Worm (Caenorhabditis elegans) whole organism, mixed stage, embryonic: ENCODE measurements around the gene Y53C12A.8.
"Not testable (repeated sequence)": the region's sequence is repeated elsewhere in the genome, so short reads cannot be mapped to it uniquely, and the experiment has no call there.

Experiments
- M03D4.4 ChIP-seq: sonication (generic microtip); optimal IDR thresholded peaks from 2 replicates; lab custom pipeline; 2017; ENCODE audit warnings: mild to moderate bottlenecking, missing genetic modification characterization, missing compliant biosample characterization
- bed-3 ChIP-seq: fragments of 200-800 bp; sonication (Bioruptor generic); optimal IDR thresholded peaks from 3 replicates; lab custom pipeline; 2018; ENCODE audit warnings: mild to moderate bottlenecking, missing genetic modification characterization, moderate library complexity, missing compliant biosample characterization
- blmp-1 ChIP-seq: fragments of 150-350 bp; optimal IDR thresholded peaks from 2 replicates; lab custom pipeline; 2014; ENCODE audit warnings: missing biosample characterization, missing genetic modification characterization
- ceh-39 ChIP-seq: fragments of 150-350 bp; optimal IDR thresholded peaks from 2 replicates; lab custom pipeline; 2014; ENCODE audit warnings: missing biosample characterization, missing genetic modification characterization
- ceh-43 ChIP-seq: fragments of 200-800 bp; sonication (Bioruptor generic); optimal IDR thresholded peaks from 2 replicates; lab custom pipeline; 2018; ENCODE audit warnings: mild to moderate bottlenecking, missing genetic modification characterization, moderate library complexity, missing compliant biosample characterization
- ceh-83 ChIP-seq: fragments of 200-800 bp; sonication (Bioruptor generic); optimal IDR thresholded peaks from 2 replicates; lab custom pipeline; 2018; ENCODE audit warnings: mild to moderate bottlenecking, missing genetic modification characterization, missing compliant biosample characterization
- ces-1 ChIP-seq: fragments of 150-350 bp; optimal IDR thresholded peaks from 2 replicates; lab custom pipeline; 2014; ENCODE audit warnings: missing biosample characterization, missing genetic modification reagents, missing genetic modification characterization
- cnd-1 ChIP-seq: fragments of 200-800 bp; sonication (Bioruptor generic); optimal IDR thresholded peaks from 2 replicates; lab custom pipeline; 2018; ENCODE audit warnings: mild to moderate bottlenecking, missing genetic modification characterization, missing compliant biosample characterization
- elt-1 ChIP-seq: sonication (generic microtip); optimal IDR thresholded peaks from 2 replicates; lab custom pipeline; 2017; ENCODE audit warnings: missing genetic modification characterization, mild to moderate bottlenecking, missing compliant biosample characterization, antibody characterized with exemption, moderate library complexity, borderline replicate concordance; ENCODE audit not compliant: insufficient read depth
- flh-1 ChIP-seq: fragments of 200-800 bp; sonication (Bioruptor generic); optimal IDR thresholded peaks from 2 replicates; lab custom pipeline; 2018; ENCODE audit warnings: mild to moderate bottlenecking, missing genetic modification characterization, moderate library complexity, missing compliant biosample characterization
- ham-2 ChIP-seq: fragments of 200-800 bp; sonication (Bioruptor generic); optimal IDR thresholded peaks from 2 replicates; lab custom pipeline; 2018; ENCODE audit warnings: mild to moderate bottlenecking, missing genetic modification characterization, missing compliant biosample characterization
- hlh-1 ChIP-seq: fragments of 150-350 bp; optimal IDR thresholded peaks from 2 replicates; lab custom pipeline; 2014; ENCODE audit warnings: missing biosample characterization, missing genetic modification reagents, missing genetic modification characterization
- lin-13 ChIP-seq: fragments of 150-350 bp; optimal IDR thresholded peaks from 2 replicates; lab custom pipeline; 2014; ENCODE audit warnings: missing biosample characterization, missing genetic modification characterization
- lin-32 ChIP-seq: fragments of 200-800 bp; sonication (Bioruptor generic); optimal IDR thresholded peaks from 2 replicates; lab custom pipeline; 2018; ENCODE audit warnings: mild to moderate bottlenecking, missing genetic modification characterization, missing compliant biosample characterization
- lsy-2 ChIP-seq: fragments of 150-350 bp; optimal IDR thresholded peaks from 2 replicates; lab custom pipeline; 2014; ENCODE audit warnings: missing biosample characterization, missing genetic modification characterization
- mab-5 ChIP-seq: fragments of 150-350 bp; optimal IDR thresholded peaks from 2 replicates; lab custom pipeline; 2014; ENCODE audit warnings: missing biosample characterization, missing genetic modification characterization
- mep-1 ChIP-seq: fragments of 150-350 bp; optimal IDR thresholded peaks from 2 replicates; lab custom pipeline; 2017; ENCODE audit warnings: missing biosample characterization, missing genetic modification reagents, missing genetic modification characterization, inconsistent platforms
- mls-2 ChIP-seq: sonication (generic microtip); optimal IDR thresholded peaks from 2 replicates; lab custom pipeline; 2016; ENCODE audit warnings: mild to moderate bottlenecking, missing genetic modification characterization, moderate library complexity, missing compliant biosample characterization
- nhr-12 ChIP-seq: fragments of 150-350 bp; optimal IDR thresholded peaks from 2 replicates; lab custom pipeline; 2014; ENCODE audit warnings: missing biosample characterization, missing genetic modification characterization
- nhr-2 ChIP-seq: fragments of 150-350 bp; optimal IDR thresholded peaks from 2 replicates; lab custom pipeline; 2014; ENCODE audit warnings: missing biosample characterization, missing genetic modification characterization
- nhr-237 ChIP-seq: fragments of 150-350 bp; optimal IDR thresholded peaks from 2 replicates; lab custom pipeline; 2014; ENCODE audit warnings: missing biosample characterization, missing genetic modification characterization
- nhr-28 ChIP-seq: fragments of 150-350 bp; optimal IDR thresholded peaks from 2 replicates; lab custom pipeline; 2014; ENCODE audit warnings: missing biosample characterization, missing genetic modification characterization
- nhr-76 ChIP-seq: sonication (generic microtip); optimal IDR thresholded peaks from 2 replicates; lab custom pipeline; 2017; ENCODE audit warnings: missing biosample characterization, missing genetic modification characterization
- pha-4 ChIP-seq: fragments of 150-350 bp; optimal IDR thresholded peaks from 2 replicates; lab custom pipeline; 2018; ENCODE audit warnings: missing biosample characterization, missing genetic modification reagents, missing genetic modification characterization
- sptf-1 ChIP-seq: sonication (generic microtip); optimal IDR thresholded peaks from 2 replicates; lab custom pipeline; 2017; ENCODE audit warnings: mild to moderate bottlenecking, missing genetic modification characterization, moderate library complexity, missing compliant biosample characterization
- tbx-8 ChIP-seq: fragments of 200-800 bp; sonication (Bioruptor generic); optimal IDR thresholded peaks from 2 replicates; lab custom pipeline; 2018; ENCODE audit warnings: mild to moderate bottlenecking, missing genetic modification characterization, moderate library complexity, missing compliant biosample characterization
- unc-120 ChIP-seq: sonication (generic microtip); optimal IDR thresholded peaks from 2 replicates; lab custom pipeline; 2017; ENCODE audit warnings: missing genetic modification characterization, missing compliant biosample characterization; ENCODE audit not compliant: poor library complexity, severe bottlenecking
- unc-62 ChIP-seq: fragments of 150-350 bp; optimal IDR thresholded peaks from 2 replicates; lab custom pipeline; 2014; ENCODE audit warnings: missing biosample characterization, missing genetic modification reagents, missing genetic modification characterization
- zip-8 ChIP-seq: fragments of 150-350 bp; optimal IDR thresholded peaks from 2 replicates; lab custom pipeline; 2014; ENCODE audit warnings: missing biosample characterization, missing genetic modification characterization
- ztf-11 ChIP-seq: fragments of 150-350 bp; optimal IDR thresholded peaks from 2 replicates; lab custom pipeline; 2014; ENCODE audit warnings: missing biosample characterization, missing genetic modification characterization

The Y53C12A.8 gene

ce11 chrII:9741400-9741799 is 41.1 kb upstream of the Y53C12A.8 start:
- TF ChIP-seq flh-1, result no peak
- no peak for TF ChIP-seq nhr-28 (tag; lab: Kevin White, UChicago)
- TF ChIP-seq ceh-43, result no peak
- no peak for TF ChIP-seq M03D4.4 (tag; lab: Kevin White, UChicago)
- TF ChIP-seq unc-120 (tag; lab: Kevin White, UChicago), result no peak
- no peak for TF ChIP-seq lin-13 (tag; lab: Kevin White, UChicago)
- no peak for TF ChIP-seq tbx-8 (GFP tag; lab: Kevin White, UChicago)
- no peak for TF ChIP-seq hlh-1 (tag; lab: Kevin White, UChicago)
- TF ChIP-seq ces-1, result no peak
- no peak for TF ChIP-seq lsy-2 (tag; lab: Kevin White, UChicago)
- TF ChIP-seq sptf-1 (tag; lab: Kevin White, UChicago), result no peak
- TF ChIP-seq bed-3 (GFP tag; lab: Kevin White, UChicago), result no peak
- no peak for TF ChIP-seq unc-62
- TF ChIP-seq mep-1 (tag; lab: Kevin White, UChicago), result no peak
- no peak for TF ChIP-seq ceh-83 (GFP tag; lab: Kevin White, UChicago)
- no peak for TF ChIP-seq nhr-76 (tag; lab: Kevin White, UChicago)
- no peak for TF ChIP-seq nhr-237 (tag; lab: Kevin White, UChicago)
- no peak for TF ChIP-seq lin-32 (GFP tag; lab: Kevin White, UChicago)
- TF ChIP-seq nhr-12 (tag; lab: Kevin White, UChicago), result no peak
- TF ChIP-seq blmp-1 (tag; lab: Kevin White, UChicago), result no peak

DNA sequence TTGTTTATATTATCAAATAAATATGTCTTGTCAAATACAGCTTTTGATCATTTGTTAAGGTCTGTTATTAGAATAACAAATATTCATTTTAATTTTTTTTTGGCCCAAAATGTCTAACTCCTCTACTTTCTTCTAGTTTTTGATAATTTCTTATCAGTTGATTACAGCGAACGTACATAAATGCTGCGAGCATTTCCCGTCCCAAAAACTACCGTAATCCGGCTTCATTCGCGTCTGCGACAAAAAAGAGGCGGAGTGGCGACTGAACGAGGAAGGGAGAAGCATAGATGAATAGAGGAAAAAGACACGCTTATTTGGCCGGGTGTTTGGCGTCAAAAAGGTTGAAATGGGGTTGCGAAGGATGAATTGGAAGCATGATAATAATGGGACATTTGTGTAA is 40.3 kb upstream of the Y53C12A.8 start:
- TF ChIP-seq ceh-39 (tag; lab: Kevin White, UChicago) (no peak), nhr-237 (tag; lab: Kevin White, UChicago) (no peak), hlh-1 (tag; lab: Kevin White, UChicago) (no peak), M03D4.4 (tag; lab: Kevin White, UChicago) (no peak), mls-2 (no peak), ham-2 (GFP tag; lab: Kevin White, UChicago) (no peak), cnd-1 (tag; lab: Kevin White, UChicago) (no peak), flh-1 (no peak), ceh-43 (no peak), lin-32 (GFP tag; lab: Kevin White, UChicago) (no peak), pha-4 (no peak), elt-1 (no peak), ztf-11 (tag; lab: Kevin White, UChicago) (no peak), zip-8 (tag; lab: Kevin White, UChicago) (no peak), bed-3 (GFP tag; lab: Kevin White, UChicago) (no peak), blmp-1 (tag; lab: Kevin White, UChicago) (no peak), sptf-1 (tag; lab: Kevin White, UChicago) (no peak)

DNA sequence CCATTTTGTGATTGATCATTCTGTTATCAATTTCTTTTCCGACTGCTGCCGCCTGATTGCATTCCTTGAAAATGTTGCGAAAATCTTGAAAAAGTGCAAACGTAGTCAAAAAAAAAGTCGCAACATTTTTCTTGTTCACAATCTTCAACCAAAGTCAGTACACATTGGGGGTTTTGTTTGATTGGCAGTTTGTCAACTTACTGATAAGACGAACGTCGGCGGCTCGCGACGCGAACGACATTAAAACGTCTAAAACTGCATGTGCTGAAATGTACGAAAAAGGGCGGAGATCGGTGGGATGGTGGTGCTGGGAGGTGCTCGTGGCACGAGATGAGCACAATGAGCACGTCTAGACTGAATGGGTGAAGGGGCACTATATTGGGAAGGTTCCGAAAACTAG is 38.6 kb upstream of the Y53C12A.8 start:
- TF ChIP-seq mab-5 (no peak), tbx-8 (GFP tag; lab: Kevin White, UChicago) (no peak), cnd-1 (tag; lab: Kevin White, UChicago) (no peak), pha-4 (no peak), ceh-43 (no peak), elt-1 (no peak), ceh-39 (tag; lab: Kevin White, UChicago) (no peak), nhr-2 (tag; lab: Kevin White, UChicago) (no peak)

DNA sequence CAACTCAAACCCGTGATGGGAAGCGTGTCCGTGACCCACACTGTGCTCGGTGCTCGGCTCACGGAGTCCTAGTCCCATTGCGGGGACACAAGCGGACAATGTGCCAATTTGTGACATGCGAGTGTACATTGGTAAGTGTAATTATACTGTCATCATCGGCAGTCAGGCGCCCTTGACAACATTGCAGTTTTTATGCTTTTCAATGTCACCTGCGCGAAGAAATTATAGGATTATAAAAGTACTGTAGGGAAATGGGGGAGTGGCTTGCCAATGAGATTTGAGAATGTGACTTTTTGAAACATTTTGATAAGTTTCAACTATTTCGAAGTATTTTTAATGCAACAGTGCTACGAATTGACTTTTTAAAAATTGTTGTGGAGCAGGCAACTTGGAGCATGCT is 35.5 kb upstream of the Y53C12A.8 start:
- peak; percentile 41 for TF ChIP-seq lsy-2 (tag; lab: Kevin White, UChicago)
- TF ChIP-seq M03D4.4 (tag; lab: Kevin White, UChicago), result no peak
- no peak for TF ChIP-seq ham-2 (GFP tag; lab: Kevin White, UChicago)
- no peak for TF ChIP-seq blmp-1 (tag; lab: Kevin White, UChicago)
- peak; percentile 5 for TF ChIP-seq ceh-83 (GFP tag; lab: Kevin White, UChicago)

DNA sequence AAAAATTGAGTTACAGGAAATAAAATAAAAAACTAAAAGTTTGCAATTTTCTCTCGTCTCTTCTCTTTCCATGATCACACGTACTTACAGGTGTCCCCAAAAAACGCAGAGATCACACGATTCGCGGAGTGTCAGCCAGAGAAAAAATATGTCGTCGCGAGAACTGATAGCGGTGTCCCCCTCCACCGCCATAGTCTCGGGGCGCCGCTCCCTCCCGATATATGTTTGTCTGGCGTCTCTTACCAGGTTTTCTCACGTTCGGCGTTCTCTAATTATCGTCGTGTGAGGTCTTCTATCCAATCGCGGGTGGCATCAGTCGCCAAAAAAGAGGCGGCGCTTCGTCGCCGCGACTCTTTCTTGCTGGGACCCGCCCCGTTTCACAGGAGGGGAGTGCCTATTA is 31.5 kb upstream of the Y53C12A.8 start, which contains the start of gene mab-3:
Gene mab-3 (plus strand): TSS at position 328 of the 400 bp plus-strand sequence.
- not testable (repeated sequence) for TF ChIP-seq unc-62; tbx-8 (GFP tag; lab: Kevin White, UChicago); lin-13 (tag; lab: Kevin White, UChicago)
